Worm (Caenorhabditis elegans) whole organism, young adult: ENCODE results near the gene cnp-2.
A peak's percentile ranks its signal among the peaks of the same experiment; 100 is the strongest.

ENCODE experiments used
- B0035.1 ChIP-seq: sonication (generic microtip); optimal IDR thresholded peaks from 2 replicates; lab custom pipeline; 2016; ENCODE audit warnings: missing genetic modification characterization, mild to moderate bottlenecking, missing compliant biosample characterization, missing genotype, missing genetic modification reagents
- F10E7.11 ChIP-seq: sonication (generic microtip); optimal IDR thresholded peaks from 2 replicates; lab custom pipeline; 2017; ENCODE audit warnings: mild to moderate bottlenecking, missing genetic modification characterization, moderate library complexity, missing compliant biosample characterization
- F49E8.2 ChIP-seq: sonication (generic microtip); optimal IDR thresholded peaks from 3 replicates; lab custom pipeline; 2017; ENCODE audit warnings: missing genetic modification characterization, mild to moderate bottlenecking, missing compliant biosample characterization, antibody characterized with exemption, moderate library complexity; ENCODE audit not compliant: insufficient read depth
- F57C9.4 ChIP-seq: sonication (generic microtip); optimal IDR thresholded peaks from 2 replicates; lab custom pipeline; 2017; ENCODE audit warnings: mild to moderate bottlenecking, missing genetic modification characterization, missing compliant biosample characterization
- Y53F4B.3 ChIP-seq: fragments of 200-800 bp; sonication (Bioruptor generic); IDR thresholded peaks from 2 replicates; pipeline ENCODE4 v1.3.6; 2022; ENCODE audit warnings: missing genetic modification reagents, missing genetic modification characterization, missing compliant biosample characterization
- Y67H2A.10 ChIP-seq: fragments of 200-800 bp; sonication (Bioruptor generic); conservative IDR thresholded peaks from 2 replicates; pipeline ENCODE4 v1.3.6; 2022; ENCODE audit warnings: missing genetic modification reagents, missing genetic modification characterization, missing compliant biosample characterization
- Y79H2A.3 ChIP-seq: fragments of 200-800 bp; sonication (Bioruptor generic); conservative IDR thresholded peaks from 2 replicates; pipeline ENCODE4 v1.3.6; 2022; ENCODE audit warnings: missing genetic modification reagents, missing genetic modification characterization, missing compliant biosample characterization
- Y95B8A.8 ChIP-seq: fragments of 200-800 bp; sonication (Bioruptor generic); IDR thresholded peaks from 2 replicates; pipeline ENCODE4 v1.3.6; 2022; ENCODE audit warnings: missing genetic modification reagents, missing genetic modification characterization, missing compliant biosample characterization
- akir-1 ChIP-seq: fragments of 200-800 bp; sonication (Bioruptor generic); optimal IDR thresholded peaks from 2 replicates; lab custom pipeline; 2018; ENCODE audit warnings: mild to moderate bottlenecking, missing genetic modification characterization, moderate library complexity, missing compliant biosample characterization
- ama-1 ChIP-seq, 3 experiments: fragments of 150-350 bp in 1 of 3; sonication (generic microtip) in 2 of 3; optimal IDR thresholded peaks; 2 replicates each; lab custom pipeline; 2014 to 2018; ENCODE audit warnings: missing biosample characterization in 2 of 3, missing genetic modification characterization in 2 of 3, missing genetic modification reagents in 2 of 3
- aptf-2 ChIP-seq: fragments of 200-800 bp; sonication (Bioruptor generic); conservative IDR thresholded peaks from 2 replicates; pipeline ENCODE4 v1.3.6; 2022; ENCODE audit warnings: missing genetic modification reagents, missing genetic modification characterization, missing compliant biosample characterization
- atf-7 ChIP-seq: sonication (generic microtip); optimal IDR thresholded peaks from 2 replicates; lab custom pipeline; 2017; ENCODE audit warnings: mild to moderate bottlenecking, missing genetic modification characterization, missing compliant biosample characterization
- attf-3 ChIP-seq: fragments of 200-800 bp; sonication (Bioruptor generic); conservative IDR thresholded peaks from 2 replicates; pipeline ENCODE4 v1.3.6; 2022; ENCODE audit warnings: missing genetic modification reagents, missing genetic modification characterization, missing compliant biosample characterization
- bed-2 ChIP-seq: fragments of 200-800 bp; sonication (Bioruptor generic); IDR thresholded peaks from 2 replicates; pipeline ENCODE4 v1.3.6; 2022; ENCODE audit warnings: missing genetic modification reagents, missing genetic modification characterization, missing compliant biosample characterization
- ccch-3 ChIP-seq: fragments of 200-800 bp; sonication (Bioruptor generic); optimal IDR thresholded peaks from 2 replicates; lab custom pipeline; 2018; ENCODE audit warnings: mild to moderate bottlenecking, missing genetic modification characterization, missing compliant biosample characterization
- ceh-27 ChIP-seq: fragments of 200-800 bp; sonication (Bioruptor generic); optimal IDR thresholded peaks from 2 replicates; lab custom pipeline; 2018; ENCODE audit warnings: mild to moderate bottlenecking, missing genetic modification characterization, moderate library complexity, missing compliant biosample characterization
- ceh-79 ChIP-seq: sonication (generic microtip); optimal IDR thresholded peaks from 2 replicates; lab custom pipeline; 2017; ENCODE audit warnings: mild to moderate bottlenecking, missing genetic modification characterization, missing compliant biosample characterization
- ceh-91 ChIP-seq: fragments of 200-800 bp; sonication (Bioruptor generic); IDR thresholded peaks from 2 replicates; pipeline ENCODE4 v1.3.6; 2022; ENCODE audit warnings: missing genetic modification reagents, missing genetic modification characterization, missing compliant biosample characterization
- chd-7 ChIP-seq: sonication (generic microtip); optimal IDR thresholded peaks from 2 replicates; lab custom pipeline; 2016; ENCODE audit warnings: mild to moderate bottlenecking, missing genetic modification characterization, moderate library complexity, missing compliant biosample characterization
- dox-1 ChIP-seq: fragments of 200-800 bp; sonication (Bioruptor generic); IDR thresholded peaks from 2 replicates; pipeline ENCODE4 v1.3.6; 2022; ENCODE audit warnings: missing genetic modification reagents, missing genetic modification characterization, missing compliant biosample characterization
- efl-1 ChIP-seq: fragments of 150-350 bp; optimal IDR thresholded peaks from 2 replicates; lab custom pipeline; 2014; ENCODE audit warnings: missing biosample characterization, missing genetic modification reagents, missing genetic modification characterization
- ets-4 ChIP-seq: fragments of 200-800 bp; sonication (Bioruptor generic); optimal IDR thresholded peaks from 2 replicates; lab custom pipeline; 2018; ENCODE audit warnings: mild to moderate bottlenecking, missing genetic modification characterization, missing compliant biosample characterization
- hlh-12 ChIP-seq: sonication (generic microtip); optimal IDR thresholded peaks from 2 replicates; lab custom pipeline; 2016; ENCODE audit warnings: missing genetic modification characterization, missing compliant biosample characterization
- hlh-26 ChIP-seq: fragments of 200-800 bp; sonication (Bioruptor generic); conservative IDR thresholded peaks from 2 replicates; pipeline ENCODE4 v1.3.6; 2022; ENCODE audit warnings: missing genetic modification reagents, missing genetic modification characterization, missing compliant biosample characterization
- hsf-1 ChIP-seq: fragments of 200-800 bp; sonication (Bioruptor generic); IDR thresholded peaks from 2 replicates; pipeline ENCODE4 v1.3.6; 2022; ENCODE audit warnings: missing genetic modification reagents, missing genetic modification characterization, missing compliant biosample characterization
- let-607 ChIP-seq, 2 experiments: fragments of 200-800 bp in 1 of 2; sonication (Bioruptor generic) in 1 of 2; sonication (generic microtip) in 1 of 2; optimal IDR thresholded peaks; 2 replicates each; lab custom pipeline; 2016 to 2018; ENCODE audit warnings: mild to moderate bottlenecking in 2 of 2, missing compliant biosample characterization in 2 of 2, missing genetic modification characterization in 2 of 2, moderate library complexity in 2 of 2, missing genotype in 1 of 2
- lin-26 ChIP-seq: fragments of 200-800 bp; sonication (Bioruptor generic); IDR thresholded peaks from 2 replicates; pipeline ENCODE4 v1.3.6; 2022; ENCODE audit warnings: missing genetic modification reagents, missing genetic modification characterization, missing compliant biosample characterization
- lin-35 ChIP-seq, 3 experiments: fragments of 150-350 bp in 2 of 3; sonication (generic microtip) in 1 of 3; optimal IDR thresholded peaks; 2 replicates each; lab custom pipeline; 2014 to 2018; ENCODE audit warnings: missing biosample characterization in 3 of 3, missing genetic modification characterization in 3 of 3, missing genetic modification reagents in 3 of 3
- lin-40 ChIP-seq: sonication (generic microtip); optimal IDR thresholded peaks from 2 replicates; lab custom pipeline; 2016; ENCODE audit warnings: missing genetic modification characterization, mild to moderate bottlenecking, missing compliant biosample characterization, missing genotype, missing genetic modification reagents
- madf-6 ChIP-seq: fragments of 200-800 bp; sonication (Bioruptor generic); IDR thresholded peaks from 2 replicates; pipeline ENCODE4 v1.3.6; 2022; ENCODE audit warnings: missing genetic modification reagents, missing genetic modification characterization, missing compliant biosample characterization
- madf-8 ChIP-seq: fragments of 200-800 bp; sonication (Bioruptor generic); conservative IDR thresholded peaks from 2 replicates; pipeline ENCODE4 v1.3.6; 2022; ENCODE audit warnings: missing genetic modification reagents, missing genetic modification characterization, missing compliant biosample characterization
- mcd-1 ChIP-seq: fragments of 200-800 bp; sonication (Bioruptor generic); IDR thresholded peaks from 2 replicates; pipeline ENCODE4 v1.3.6; 2022; ENCODE audit warnings: missing genetic modification reagents, missing genetic modification characterization, missing compliant biosample characterization
- nfya-2 ChIP-seq: fragments of 200-800 bp; sonication (Bioruptor generic); IDR thresholded peaks from 2 replicates; pipeline ENCODE4 v1.3.6; 2022; ENCODE audit warnings: missing genetic modification reagents, missing genetic modification characterization, missing compliant biosample characterization
- nhr-179 ChIP-seq: sonication (generic microtip); optimal IDR thresholded peaks from 2 replicates; lab custom pipeline; 2016; ENCODE audit warnings: mild to moderate bottlenecking, missing genetic modification characterization, missing compliant biosample characterization
- nhr-27 ChIP-seq: fragments of 200-800 bp; sonication (Bioruptor generic); optimal IDR thresholded peaks from 2 replicates; lab custom pipeline; 2018; ENCODE audit warnings: mild to moderate bottlenecking, missing genetic modification characterization, moderate library complexity, missing compliant biosample characterization
- rpc-1 ChIP-seq, 2 experiments: fragments of 150-350 bp in 1 of 2; sonication (generic microtip) in 1 of 2; optimal IDR thresholded peaks; 2 replicates each; lab custom pipeline; 2014 to 2018; ENCODE audit warnings: missing biosample characterization in 1 of 2, missing genetic modification characterization in 1 of 2, missing genetic modification reagents in 1 of 2, missing genotype in 1 of 2
- snpc-1.1 ChIP-seq: sonication (generic microtip); optimal IDR thresholded peaks from 2 replicates; lab custom pipeline; 2017; ENCODE audit warnings: missing genetic modification characterization, mild to moderate bottlenecking, missing compliant biosample characterization, antibody characterized with exemption, moderate library complexity, missing genotype, missing genetic modification reagents; ENCODE audit not compliant: insufficient read depth
- snpc-1.3 ChIP-seq: sonication (generic microtip); optimal IDR thresholded peaks from 2 replicates; lab custom pipeline; 2017; ENCODE audit warnings: missing genetic modification characterization, mild to moderate bottlenecking, missing compliant biosample characterization, antibody characterized with exemption, moderate library complexity, missing genotype, missing genetic modification reagents; ENCODE audit not compliant: insufficient read depth
- snpc-3.4 ChIP-seq: sonication (generic microtip); optimal IDR thresholded peaks from 2 replicates; lab custom pipeline; 2017; ENCODE audit warnings: missing genetic modification characterization, mild to moderate bottlenecking, missing compliant biosample characterization, antibody characterized with exemption, moderate library complexity, missing genotype, missing genetic modification reagents
- sptf-2 ChIP-seq: fragments of 200-800 bp; sonication (Bioruptor generic); optimal IDR thresholded peaks from 2 replicates; lab custom pipeline; 2018; ENCODE audit warnings: mild to moderate bottlenecking, missing genetic modification characterization, missing compliant biosample characterization
- unc-130 ChIP-seq: sonication (generic microtip); optimal IDR thresholded peaks from 2 replicates; lab custom pipeline; 2016; ENCODE audit warnings: missing genetic modification reagents, missing genetic modification characterization, missing compliant biosample characterization
- xnd-1 ChIP-seq: sonication (generic microtip); optimal IDR thresholded peaks from 2 replicates; lab custom pipeline; 2016; ENCODE audit warnings: missing genotype, missing genetic modification reagents, missing genetic modification characterization, missing compliant biosample characterization
- ztf-18 ChIP-seq: sonication (generic microtip); optimal IDR thresholded peaks from 2 replicates; lab custom pipeline; 2016; ENCODE audit warnings: missing genotype, mild to moderate bottlenecking, missing genetic modification characterization, missing compliant biosample characterization
- ztf-25 ChIP-seq: fragments of 200-800 bp; sonication (Bioruptor generic); IDR thresholded peaks from 2 replicates; pipeline ENCODE4 v1.3.6; 2022; ENCODE audit warnings: missing genetic modification reagents, missing genetic modification characterization, missing compliant biosample characterization
- ztf-3 ChIP-seq: fragments of 200-800 bp; sonication (Bioruptor generic); optimal IDR thresholded peaks from 2 replicates; lab custom pipeline; 2018; ENCODE audit warnings: mild to moderate bottlenecking, missing genetic modification characterization, missing compliant biosample characterization
- ztf-6 ChIP-seq: fragments of 200-800 bp; sonication (Bioruptor generic); IDR thresholded peaks from 2 replicates; pipeline ENCODE4 v1.3.6; 2022; ENCODE audit warnings: missing genetic modification reagents, missing genetic modification characterization, missing compliant biosample characterization

The cnp-2 gene

DNA sequence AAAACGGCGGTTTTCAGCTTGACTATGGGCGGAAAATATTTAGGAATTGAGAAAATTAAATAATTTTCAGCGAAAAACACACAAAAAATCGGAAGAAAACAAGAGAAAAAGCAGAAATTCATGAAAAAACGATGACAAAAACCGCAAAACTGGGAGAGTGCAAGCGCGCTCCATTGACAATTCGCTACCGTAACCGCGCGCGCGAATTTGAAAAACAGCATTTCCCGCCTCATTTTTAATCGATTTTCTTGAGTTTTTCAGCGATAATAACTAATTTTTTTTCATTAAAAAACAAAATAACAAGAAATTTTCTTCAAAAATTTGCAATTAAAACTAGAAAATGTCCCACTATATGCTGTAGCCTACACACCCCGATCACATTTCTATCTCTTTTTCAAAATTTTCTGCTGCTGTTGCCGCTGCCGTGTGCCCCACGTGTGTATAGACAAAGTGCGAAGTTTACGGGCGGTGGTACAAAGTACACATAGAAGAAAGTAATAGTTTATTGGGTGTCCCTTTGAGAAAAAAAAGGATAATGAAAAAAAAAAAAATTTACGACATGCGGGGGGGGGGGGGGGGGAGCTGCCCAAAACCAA, 39.4 kb downstream of the cnp-2 start (continued):
- peak; percentile 7 for TF ChIP-seq lin-40 (tag; lab: Kevin White, UChicago)
- no peak for TF ChIP-seq nfya-2 (GFP tag; lab: Robert Waterston, UW)
- TF ChIP-seq F10E7.11 (tag; lab: Kevin White, UChicago): no peak
- no peak for TF ChIP-seq ztf-3 (GFP tag; lab: Kevin White, UChicago)
- no peak for TF ChIP-seq F57C9.4
- no peak for TF ChIP-seq sptf-2 (GFP tag; lab: Kevin White, UChicago)
- peak; percentile 89 for TF ChIP-seq ceh-91
- peak; percentile 26 to 68 (median 49) for TF ChIP-seq lin-35 (GFP tag; optimal IDR thresholded peaks at IDR 0.05; lab: Kevin White, UChicago)
- TF ChIP-seq ztf-25 (GFP tag; lab: Robert Waterston, UW): no peak
- TF ChIP-seq let-607 (tag; optimal IDR thresholded peaks at IDR 0.05; lab: Kevin White, UChicago): no peak
- no peak for TF ChIP-seq ztf-6 (GFP tag; lab: Robert Waterston, UW)
- TF ChIP-seq F49E8.2 (tag; lab: Kevin White, UChicago): peak; percentile 49
- TF ChIP-seq Y95B8A.8 (GFP tag; lab: Robert Waterston, UW): 0 out of 2 replicates have a peak, but pooled peaks have one; percentile 4
- TF ChIP-seq akir-1: no peak
- TF ChIP-seq snpc-1.3: peak; percentile 50
- no peak for TF ChIP-seq ztf-18 (tag; lab: Kevin White, UChicago)
- TF ChIP-seq unc-130 (GFP tag; lab: Kevin White, UChicago): peak; percentile 38
- peak; percentile 98 for TF ChIP-seq efl-1 (GFP tag; lab: Kevin White, UChicago)
- no peak for TF ChIP-seq nhr-27 (tag; lab: Kevin White, UChicago)
- no peak for TF ChIP-seq Y67H2A.10 (GFP tag; lab: Robert Waterston, UW)
- TF ChIP-seq B0035.1 (tag; lab: Kevin White, UChicago): no peak
- peak; percentile 71 for TF ChIP-seq dox-1 (GFP tag; lab: Robert Waterston, UW)
- TF ChIP-seq lin-26: no peak
- TF ChIP-seq xnd-1 (tag; lab: Kevin White, UChicago): peak; percentile 90
- TF ChIP-seq snpc-3.4 (tag; lab: Kevin White, UChicago): peak; percentile 75
- peak; percentile 91 for TF ChIP-seq madf-8 (GFP tag; lab: Robert Waterston, UW)
- no peak for TF ChIP-seq hlh-12
- no peak for TF ChIP-seq hlh-26 (GFP tag; lab: Robert Waterston, UW)
- no peak for TF ChIP-seq chd-7 (tag; lab: Kevin White, UChicago)
- TF ChIP-seq ets-4 (GFP tag; lab: Kevin White, UChicago): no peak
- no peak for TF ChIP-seq Y79H2A.3
- TF ChIP-seq ceh-79 (tag; lab: Kevin White, UChicago): no peak
- no peak for TF ChIP-seq bed-2 (GFP tag; lab: Robert Waterston, UW)
- TF ChIP-seq attf-3 (GFP tag; lab: Robert Waterston, UW): 0 out of 2 replicates have a peak, but pooled peaks have one; percentile 57
- TF ChIP-seq madf-6 (GFP tag; lab: Robert Waterston, UW): peak; percentile 97
- no peak for TF ChIP-seq rpc-1 (optimal IDR thresholded peaks at IDR 0.05; lab: Kevin White, UChicago)
- no peak for TF ChIP-seq rpc-1 (tag; optimal IDR thresholded peaks at IDR 0.05; lab: Kevin White, UChicago)
- TF ChIP-seq snpc-1.1 (tag; lab: Kevin White, UChicago): peak; percentile 52
- no peak for TF ChIP-seq ama-1 (optimal IDR thresholded peaks at IDR 0.05; lab: Kevin White, UChicago)
- TF ChIP-seq ama-1 (GFP tag; optimal IDR thresholded peaks at IDR 0.05; lab: Kevin White, UChicago): no peak
- peak; percentile 79 for TF ChIP-seq hsf-1 (GFP tag; lab: Robert Waterston, UW)
- TF ChIP-seq aptf-2 (GFP tag; lab: Robert Waterston, UW): no peak
- TF ChIP-seq atf-7 (tag; lab: Kevin White, UChicago): no peak
- TF ChIP-seq nhr-179 (tag; lab: Kevin White, UChicago): no peak
- TF ChIP-seq ceh-27 (GFP tag; lab: Kevin White, UChicago): no peak
- TF ChIP-seq ccch-3 (GFP tag; lab: Kevin White, UChicago): no peak
- peak; percentile 97 for TF ChIP-seq mcd-1 (GFP tag; lab: Robert Waterston, UW)
- TF ChIP-seq Y53F4B.3 (GFP tag; lab: Robert Waterston, UW): no peak
